Worm (Caenorhabditis elegans): ENCODE data around the gene C31H2.14.

The C31H2.14 gene

DNA sequence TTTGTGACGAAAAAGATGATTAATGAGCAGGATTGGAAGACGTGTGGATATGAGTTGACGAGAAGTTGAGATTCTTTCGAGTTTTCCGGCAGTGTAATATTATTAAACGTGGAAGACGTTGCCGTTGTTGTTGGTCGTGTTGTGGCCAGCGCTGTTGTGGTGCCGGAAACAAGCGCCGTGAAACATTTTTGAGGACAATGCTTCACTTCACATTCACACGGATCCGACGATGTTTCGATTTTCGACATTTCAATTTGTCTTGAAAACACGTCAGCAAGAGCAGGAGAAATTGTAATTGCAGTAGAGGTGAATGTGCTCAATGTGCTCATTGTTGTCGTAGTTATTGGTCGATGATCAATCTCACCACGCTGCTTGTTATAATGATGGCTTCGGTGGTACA lies 20.8 kb downstream of the C31H2.14 start:
- TF ChIP-seq C34B4.2 (tag; optimal IDR thresholded peaks at IDR 0.05) (no peak), efl-1 (optimal IDR thresholded peaks at IDR 0.05) (no peak), efl-1 (GFP tag; optimal IDR thresholded peaks at IDR 0.05 in 1 of 2) (peak in 1 of 2 experiments; percentile 56)

DNA sequence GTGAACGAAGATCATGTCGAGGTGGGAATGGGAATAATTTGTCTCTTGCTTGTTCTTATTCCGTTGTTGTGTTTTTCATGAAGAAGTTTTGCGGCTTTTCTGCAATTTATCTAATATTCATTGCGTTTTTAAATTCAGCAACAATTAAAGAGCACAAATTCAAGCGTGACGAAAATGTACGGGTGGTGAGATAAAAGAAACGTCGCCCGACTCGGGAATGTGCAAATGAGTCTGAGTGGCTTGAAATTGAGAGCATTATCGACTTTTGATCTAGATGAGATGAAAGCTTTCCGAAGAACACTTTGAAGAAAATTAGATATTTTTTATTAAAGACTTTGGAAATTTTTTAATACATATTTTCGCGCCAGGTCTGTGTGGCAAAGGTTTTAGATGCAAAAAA lies 23.1 kb downstream of the C31H2.14 start, which contains the start of gene T03G11.10:
T03G11.10 (minus strand) TSS at position 101 of the 400 bp plus-strand sequence.
- no peak for TF ChIP-seq hlh-4 (tag; optimal IDR thresholded peaks at IDR 0.05)
- no peak for TF ChIP-seq unc-30 (tag; optimal IDR thresholded peaks at IDR 0.05)
- no peak for TF ChIP-seq C16A3.4 (tag; optimal IDR thresholded peaks at IDR 0.05)
- TF ChIP-seq mef-2 (tag; optimal IDR thresholded peaks at IDR 0.05), result no peak
- no peak for TF ChIP-seq ceh-8 (GFP tag; optimal IDR thresholded peaks at IDR 0.05)
- no peak for TF ChIP-seq ets-5 (GFP tag; IDR thresholded peaks at IDR 0.05)
- no peak for TF ChIP-seq elt-2 (tag; optimal IDR thresholded peaks at IDR 0.05)
- no peak for TF ChIP-seq efl-3 (GFP tag; optimal IDR thresholded peaks at IDR 0.05)
- TF ChIP-seq blmp-1 (tag; optimal IDR thresholded peaks at IDR 0.05), result no peak
- TF ChIP-seq lin-14 (GFP tag; optimal IDR thresholded peaks at IDR 0.05), result no peak
- no peak for TF ChIP-seq nhr-76 (tag; optimal IDR thresholded peaks at IDR 0.05)
- TF ChIP-seq nhr-19 (GFP tag; conservative IDR thresholded peaks at IDR 0.05), result no peak

DNA sequence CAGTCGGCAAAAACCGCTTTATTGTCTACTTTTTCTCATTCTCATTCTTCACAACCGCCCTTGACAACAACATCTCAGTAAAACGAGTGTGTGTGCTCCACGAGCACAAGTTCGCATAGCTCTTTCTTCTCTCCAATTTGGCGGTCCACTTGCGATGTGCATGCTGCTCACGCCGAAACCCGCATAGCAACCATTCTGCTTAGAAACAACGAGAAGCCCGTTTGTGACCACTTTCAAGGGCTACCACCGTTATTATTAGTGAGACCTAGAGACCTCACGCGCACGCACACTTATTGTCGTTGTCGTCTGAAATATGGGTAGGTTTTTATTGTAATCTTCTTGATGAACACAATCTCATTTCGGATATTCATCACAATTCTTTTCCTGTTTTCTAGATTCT lies 26.2 kb downstream of the C31H2.14 start, which contains the start of gene zchc-1A:
zchc-1A (plus strand) TSS at position 114 of the 400 bp plus-strand sequence.
- TF ChIP-seq nhr-71 (tag; optimal IDR thresholded peaks at IDR 0.05) (peak; percentile 3), pqm-1 (tag; optimal IDR thresholded peaks at IDR 0.05) (no peak), C16A3.4 (tag; optimal IDR thresholded peaks at IDR 0.05) (no peak), pax-3 (tag; optimal IDR thresholded peaks at IDR 0.05) (no peak), ceh-88 (GFP tag; IDR thresholded peaks at IDR 0.05) (no peak), fos-1 (tag; optimal IDR thresholded peaks at IDR 0.05) (no peak), hpl-2 (GFP tag; optimal IDR thresholded peaks at IDR 0.05) (no peak), skn-1 (tag; optimal IDR thresholded peaks at IDR 0.05) (no peak), sox-4 (tag; optimal IDR thresholded peaks at IDR 0.05) (no peak), ceh-8 (GFP tag; optimal IDR thresholded peaks at IDR 0.05) (no peak), xbp-1 (tag; optimal IDR thresholded peaks at IDR 0.05) (no peak), nhr-12 (tag; optimal IDR thresholded peaks at IDR 0.05) (no peak), elt-2 (tag; optimal IDR thresholded peaks at IDR 0.05) (no peak), fkh-8 (tag; optimal IDR thresholded peaks at IDR 0.05) (peak; percentile 62), nhr-237 (tag; optimal IDR thresholded peaks at IDR 0.05) (no peak)

- TF ChIP-seq efl-1 (optimal IDR thresholded peaks at IDR 0.05), result no peak
- TF ChIP-seq efl-1 (GFP tag; optimal IDR thresholded peaks at IDR 0.05 in 1 of 2), result peak in 1 of 2 experiments; percentile 37
- TF ChIP-seq pax-3 (tag; optimal IDR thresholded peaks at IDR 0.05), result no peak
- TF ChIP-seq nhr-76 (tag; optimal IDR thresholded peaks at IDR 0.05), result no peak
- no peak for TF ChIP-seq unc-98 (GFP tag; IDR thresholded peaks at IDR 0.05)
- TF ChIP-seq zag-1 (tag; optimal IDR thresholded peaks at IDR 0.05), result no peak
- TF ChIP-seq lin-14 (GFP tag; optimal IDR thresholded peaks at IDR 0.05), result peak; percentile 9
These were observed 31.0 kb downstream of the C31H2.14 start, which contains the start of gene metl-9 for ce11 chrX:5179050-5179449. metl-9 (minus strand) TSS chrX:5179150.

- TF ChIP-seq isw-1 (GFP tag; IDR thresholded peaks at IDR 0.05) (no peak), pag-3 (tag; optimal IDR thresholded peaks at IDR 0.05; ENCODE audit: borderline replicate concordance, insufficient read depth) (no peak), efl-1 (optimal IDR thresholded peaks at IDR 0.05) (no peak), efl-1 (GFP tag; optimal IDR thresholded peaks at IDR 0.05 in 1 of 2) (peak in 1 of 2 experiments; percentile 4), sox-4 (tag; optimal IDR thresholded peaks at IDR 0.05) (no peak), snpc-4 (tag; optimal IDR thresholded peaks at IDR 0.05) (no peak), unc-62 (GFP tag; optimal IDR thresholded peaks at IDR 0.05) (no peak)
These were observed 31.9 kb downstream of the C31H2.14 start, which contains the start of gene sru-48 for ce11 chrX:5179874-5180273. sru-48 (plus strand) TSS chrX:5180174.

ce11 chrX:5183931-5184330 lies 35.9 kb downstream of the C31H2.14 start, which contains the start of gene T03G11.9:
T03G11.9 (plus strand) TSS chrX:5184231.
- TF ChIP-seq pax-3 (tag; optimal IDR thresholded peaks at IDR 0.05), result no peak
- no peak for TF ChIP-seq nhr-28 (tag; optimal IDR thresholded peaks at IDR 0.05)
- TF ChIP-seq snu-23 (GFP tag; optimal IDR thresholded peaks at IDR 0.05), result no peak
